Worm (Caenorhabditis elegans) whole organism, young adult: Measurements from ENCODE around the gene hpo-36.

Experiments
- C17E4.6 ChIP-seq: fragments of 200-800 bp; sonication (Bioruptor generic); IDR thresholded peaks from 2 replicates; pipeline ENCODE4 v1.3.6; 2022; ENCODE audit warnings: missing genetic modification reagents, missing genetic modification characterization, missing compliant biosample characterization
- D2030.7 ChIP-seq: fragments of 200-800 bp; sonication (Bioruptor generic); IDR thresholded peaks from 2 replicates; pipeline ENCODE4 v1.3.6; 2022; ENCODE audit warnings: missing genetic modification reagents, missing genetic modification characterization, missing compliant biosample characterization
- F22D6.2 ChIP-seq: sonication (generic microtip); optimal IDR thresholded peaks from 2 replicates; lab custom pipeline; 2016; ENCODE audit warnings: mild to moderate bottlenecking, missing genetic modification characterization, missing compliant biosample characterization
- F23B12.7 ChIP-seq: sonication (generic microtip); optimal IDR thresholded peaks from 2 replicates; lab custom pipeline; 2017; ENCODE audit warnings: missing genetic modification characterization, mild to moderate bottlenecking, missing compliant biosample characterization, antibody characterized with exemption, moderate library complexity; ENCODE audit not compliant: insufficient read depth
- F33H1.4 ChIP-seq: fragments of 200-800 bp; sonication (Bioruptor generic); IDR thresholded peaks from 2 replicates; pipeline ENCODE4 v1.3.6; 2022; ENCODE audit warnings: missing genetic modification reagents, missing genetic modification characterization, missing compliant biosample characterization
- K11D2.4 ChIP-seq: fragments of 200-800 bp; sonication (Bioruptor generic); IDR thresholded peaks from 2 replicates; pipeline ENCODE4 v1.3.6; 2022; ENCODE audit warnings: missing genetic modification reagents, missing genetic modification characterization, missing compliant biosample characterization
- Y79H2A.3 ChIP-seq: fragments of 200-800 bp; sonication (Bioruptor generic); conservative IDR thresholded peaks from 2 replicates; pipeline ENCODE4 v1.3.6; 2022; ENCODE audit warnings: missing genetic modification reagents, missing genetic modification characterization, missing compliant biosample characterization
- Y95B8A.8 ChIP-seq: fragments of 200-800 bp; sonication (Bioruptor generic); IDR thresholded peaks from 2 replicates; pipeline ENCODE4 v1.3.6; 2022; ENCODE audit warnings: missing genetic modification reagents, missing genetic modification characterization, missing compliant biosample characterization
- aptf-2 ChIP-seq: fragments of 200-800 bp; sonication (Bioruptor generic); conservative IDR thresholded peaks from 2 replicates; pipeline ENCODE4 v1.3.6; 2022; ENCODE audit warnings: missing genetic modification reagents, missing genetic modification characterization, missing compliant biosample characterization
- athp-1 ChIP-seq: sonication (generic microtip); optimal IDR thresholded peaks from 2 replicates; lab custom pipeline; 2017; ENCODE audit warnings: mild to moderate bottlenecking, missing genetic modification characterization, missing compliant biosample characterization
- attf-3 ChIP-seq: fragments of 200-800 bp; sonication (Bioruptor generic); conservative IDR thresholded peaks from 2 replicates; pipeline ENCODE4 v1.3.6; 2022; ENCODE audit warnings: missing genetic modification reagents, missing genetic modification characterization, missing compliant biosample characterization
- attf-5 ChIP-seq: fragments of 200-800 bp; sonication (Bioruptor generic); optimal IDR thresholded peaks from 2 replicates; lab custom pipeline; 2018; ENCODE audit warnings: mild to moderate bottlenecking, missing genetic modification characterization, missing compliant biosample characterization
- ccch-3 ChIP-seq: fragments of 200-800 bp; sonication (Bioruptor generic); optimal IDR thresholded peaks from 2 replicates; lab custom pipeline; 2018; ENCODE audit warnings: mild to moderate bottlenecking, missing genetic modification characterization, missing compliant biosample characterization
- cebp-2 ChIP-seq: fragments of 200-800 bp; sonication (Bioruptor generic); IDR thresholded peaks from 2 replicates; pipeline ENCODE4 v1.3.6; 2022; ENCODE audit warnings: missing genetic modification characterization, missing compliant biosample characterization
- ceh-100 ChIP-seq: fragments of 200-800 bp; sonication (Bioruptor generic); IDR thresholded peaks from 2 replicates; pipeline ENCODE4 v1.3.6; 2022; ENCODE audit warnings: missing genetic modification reagents, missing genetic modification characterization, missing compliant biosample characterization
- ceh-40 ChIP-seq: fragments of 200-800 bp; sonication (Bioruptor generic); IDR thresholded peaks from 2 replicates; pipeline ENCODE4 v1.3.6; 2022; ENCODE audit warnings: missing genetic modification characterization, missing compliant biosample characterization
- die-1 ChIP-seq: sonication (generic microtip); optimal IDR thresholded peaks from 2 replicates; lab custom pipeline; 2016; ENCODE audit warnings: missing genotype, mild to moderate bottlenecking, missing genetic modification characterization, missing compliant biosample characterization
- dpff-1 ChIP-seq: sonication (generic microtip); optimal IDR thresholded peaks from 2 replicates; lab custom pipeline; 2017; ENCODE audit warnings: mild to moderate bottlenecking, missing genetic modification characterization, missing compliant biosample characterization
- dpl-1 ChIP-seq: fragments of 150-350 bp; optimal IDR thresholded peaks from 2 replicates; lab custom pipeline; 2014; ENCODE audit warnings: missing biosample characterization, missing genetic modification reagents, missing genetic modification characterization
- efl-1 ChIP-seq: fragments of 150-350 bp; optimal IDR thresholded peaks from 2 replicates; lab custom pipeline; 2014; ENCODE audit warnings: missing biosample characterization, missing genetic modification reagents, missing genetic modification characterization
- ets-4 ChIP-seq: fragments of 200-800 bp; sonication (Bioruptor generic); optimal IDR thresholded peaks from 2 replicates; lab custom pipeline; 2018; ENCODE audit warnings: mild to moderate bottlenecking, missing genetic modification characterization, missing compliant biosample characterization
- him-1 ChIP-seq: sonication (generic microtip); optimal IDR thresholded peaks from 2 replicates; lab custom pipeline; 2016; ENCODE audit warnings: missing genotype, missing genetic modification reagents, missing genetic modification characterization, missing compliant biosample characterization
- hlh-26 ChIP-seq: fragments of 200-800 bp; sonication (Bioruptor generic); conservative IDR thresholded peaks from 2 replicates; pipeline ENCODE4 v1.3.6; 2022; ENCODE audit warnings: missing genetic modification reagents, missing genetic modification characterization, missing compliant biosample characterization
- hrde-1 ChIP-seq: sonication (generic microtip); optimal IDR thresholded peaks from 2 replicates; lab custom pipeline; 2016; ENCODE audit warnings: missing genetic modification characterization, mild to moderate bottlenecking, missing compliant biosample characterization, moderate library complexity, missing genotype, missing genetic modification reagents, borderline replicate concordance
- let-607 ChIP-seq, 2 experiments: fragments of 200-800 bp in 1 of 2; sonication (Bioruptor generic) in 1 of 2; sonication (generic microtip) in 1 of 2; optimal IDR thresholded peaks; 2 replicates each; lab custom pipeline; 2016 to 2018; ENCODE audit warnings: mild to moderate bottlenecking in 2 of 2, missing compliant biosample characterization in 2 of 2, missing genetic modification characterization in 2 of 2, moderate library complexity in 2 of 2, missing genotype in 1 of 2
- lin-54 ChIP-seq: fragments of 200-800 bp; sonication (Bioruptor generic); optimal IDR thresholded peaks from 2 replicates; lab custom pipeline; 2018; ENCODE audit warnings: mild to moderate bottlenecking, missing genetic modification characterization, missing compliant biosample characterization
- lsl-1 ChIP-seq: fragments of 200-800 bp; sonication (Bioruptor generic); optimal IDR thresholded peaks from 2 replicates; lab custom pipeline; 2018; ENCODE audit warnings: mild to moderate bottlenecking, missing genetic modification characterization, moderate library complexity, missing compliant biosample characterization
- madf-6 ChIP-seq: fragments of 200-800 bp; sonication (Bioruptor generic); IDR thresholded peaks from 2 replicates; pipeline ENCODE4 v1.3.6; 2022; ENCODE audit warnings: missing genetic modification reagents, missing genetic modification characterization, missing compliant biosample characterization
- madf-8 ChIP-seq: fragments of 200-800 bp; sonication (Bioruptor generic); conservative IDR thresholded peaks from 2 replicates; pipeline ENCODE4 v1.3.6; 2022; ENCODE audit warnings: missing genetic modification reagents, missing genetic modification characterization, missing compliant biosample characterization
- mcd-1 ChIP-seq: fragments of 200-800 bp; sonication (Bioruptor generic); IDR thresholded peaks from 2 replicates; pipeline ENCODE4 v1.3.6; 2022; ENCODE audit warnings: missing genetic modification reagents, missing genetic modification characterization, missing compliant biosample characterization
- mxl-1 ChIP-seq: sonication (generic microtip); optimal IDR thresholded peaks from 2 replicates; lab custom pipeline; 2016; ENCODE audit warnings: missing genetic modification characterization, missing compliant biosample characterization
- nhr-120 ChIP-seq: fragments of 200-800 bp; sonication (Bioruptor generic); IDR thresholded peaks from 2 replicates; pipeline ENCODE4 v1.3.6; 2022; ENCODE audit warnings: missing genetic modification characterization, missing compliant biosample characterization
- nhr-80 ChIP-seq: sonication (generic microtip); optimal IDR thresholded peaks from 2 replicates; lab custom pipeline; 2016; ENCODE audit warnings: missing genetic modification characterization, missing compliant biosample characterization
- pha-4 ChIP-seq: fragments of 150-350 bp; sonication (generic microtip); optimal IDR thresholded peaks from 2 replicates; lab custom pipeline; 2014; ENCODE audit warnings: missing biosample characterization, missing genetic modification reagents, missing genetic modification characterization
- sdz-38 ChIP-seq: sonication (generic microtip); optimal IDR thresholded peaks from 2 replicates; lab custom pipeline; 2016; ENCODE audit warnings: missing genotype, missing genetic modification characterization, missing compliant biosample characterization
- snpc-1.1 ChIP-seq: sonication (generic microtip); optimal IDR thresholded peaks from 2 replicates; lab custom pipeline; 2017; ENCODE audit warnings: missing genetic modification characterization, mild to moderate bottlenecking, missing compliant biosample characterization, antibody characterized with exemption, moderate library complexity, missing genotype, missing genetic modification reagents; ENCODE audit not compliant: insufficient read depth
- snpc-1.3 ChIP-seq: sonication (generic microtip); optimal IDR thresholded peaks from 2 replicates; lab custom pipeline; 2017; ENCODE audit warnings: missing genetic modification characterization, mild to moderate bottlenecking, missing compliant biosample characterization, antibody characterized with exemption, moderate library complexity, missing genotype, missing genetic modification reagents; ENCODE audit not compliant: insufficient read depth
- snpc-3.4 ChIP-seq: sonication (generic microtip); optimal IDR thresholded peaks from 2 replicates; lab custom pipeline; 2017; ENCODE audit warnings: missing genetic modification characterization, mild to moderate bottlenecking, missing compliant biosample characterization, antibody characterized with exemption, moderate library complexity, missing genotype, missing genetic modification reagents
- tbp1 ChIP-seq: fragments of 200-800 bp; sonication (Bioruptor generic); optimal IDR thresholded peaks from 2 replicates; lab custom pipeline; 2018; ENCODE audit warnings: mild to moderate bottlenecking, missing genetic modification characterization, missing compliant biosample characterization
- tbx-9 ChIP-seq: sonication (generic microtip); optimal IDR thresholded peaks from 2 replicates; lab custom pipeline; 2016; ENCODE audit warnings: borderline replicate concordance, missing genetic modification characterization, inconsistent platforms, missing compliant biosample characterization
- unc-62 ChIP-seq: fragments of 150-350 bp; optimal IDR thresholded peaks from 2 replicates; lab custom pipeline; 2014; ENCODE audit warnings: missing biosample characterization, missing genetic modification reagents, missing genetic modification characterization
- ztf-18 ChIP-seq: sonication (generic microtip); optimal IDR thresholded peaks from 2 replicates; lab custom pipeline; 2016; ENCODE audit warnings: missing genotype, mild to moderate bottlenecking, missing genetic modification characterization, missing compliant biosample characterization

hpo-36 gene

DNA sequence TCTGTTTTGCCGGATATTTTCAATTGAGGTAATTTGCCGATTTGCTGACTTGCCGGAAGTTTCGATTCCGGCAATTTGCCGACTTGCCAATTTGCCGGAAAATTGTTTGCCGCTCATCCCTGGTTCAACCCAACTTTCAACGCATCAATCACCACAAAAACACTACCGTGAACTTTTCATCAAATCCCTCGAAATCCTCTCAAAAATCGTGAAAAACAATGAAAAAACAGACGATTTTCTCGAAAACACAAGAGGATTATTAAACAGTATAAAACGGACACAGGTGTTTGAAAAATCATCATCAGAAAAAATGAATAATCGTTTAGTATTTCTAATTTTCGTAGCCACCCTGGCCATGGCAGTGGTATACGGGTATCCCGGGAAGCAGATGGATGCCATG, 27.7 kb upstream of the hpo-36 start, which contains the start of gene Y39H10A.1:
Y39H10A.1 (plus strand) TSS at position 301 of the 400 bp plus-strand sequence.
- no peak for TF ChIP-seq ceh-100 (GFP tag; lab: Robert Waterston, UW)
- no peak for TF ChIP-seq Y95B8A.8
- no peak for TF ChIP-seq aptf-2
- TF ChIP-seq efl-1 (GFP tag; lab: Kevin White, UChicago): no peak

DNA sequence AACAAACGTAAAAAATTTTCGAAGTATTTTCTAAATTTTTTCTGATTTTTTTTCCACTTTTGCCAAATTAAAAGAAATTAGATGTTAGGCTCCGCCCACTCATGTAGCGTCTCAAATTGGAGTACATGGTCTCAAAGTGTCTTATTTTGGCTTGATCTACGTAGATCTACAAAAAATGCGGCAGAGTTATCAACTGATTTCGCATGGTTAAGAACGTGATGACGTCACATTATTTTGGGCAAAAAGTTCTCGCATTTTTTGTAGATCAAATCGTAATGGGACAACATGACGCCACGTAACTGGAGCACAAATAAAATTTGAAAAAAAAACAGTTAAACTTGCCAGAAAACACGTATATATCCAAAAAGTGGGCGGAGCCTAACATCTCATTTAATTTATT, 22.6 kb upstream of the hpo-36 start:
- TF ChIP-seq D2030.7 (GFP tag; lab: Robert Waterston, UW) (no peak), Y79H2A.3 (GFP tag; lab: Robert Waterston, UW) (no peak), athp-1 (tag; lab: Kevin White, UChicago) (no peak), Y95B8A.8 (no peak), lsl-1 (GFP tag; lab: Kevin White, UChicago) (no peak), madf-8 (GFP tag; lab: Robert Waterston, UW) (no peak), nhr-120 (GFP tag; lab: Robert Waterston, UW) (no peak), dpff-1 (tag; lab: Kevin White, UChicago) (no peak), K11D2.4 (GFP tag; lab: Robert Waterston, UW) (no peak), pha-4 (tag; lab: Kevin White, UChicago) (no peak), ceh-100 (GFP tag; lab: Robert Waterston, UW) (no peak), F33H1.4 (no peak), madf-6 (no peak)
- TF ChIP-seq, all 124 proteins: peak for 0

DNA sequence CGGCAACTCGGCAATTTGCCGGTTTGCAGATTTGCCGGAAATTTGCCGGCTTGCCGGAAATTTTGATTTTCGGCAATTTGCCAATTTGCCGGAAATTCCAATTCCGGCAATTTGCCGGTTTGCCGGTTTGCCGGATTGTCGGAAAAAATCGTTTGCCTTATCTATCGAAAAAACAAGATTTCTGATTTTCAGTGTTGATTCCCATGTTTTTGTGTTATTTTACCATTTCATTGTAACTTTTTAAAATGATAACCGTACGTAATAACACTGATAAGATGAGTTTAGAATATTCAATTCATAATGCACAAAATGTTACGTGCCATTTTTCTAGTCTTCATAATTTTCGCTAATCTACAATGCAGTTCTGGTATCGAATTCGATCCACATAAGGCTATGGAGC, 21.6 kb upstream of the hpo-36 start, which contains the start of gene oac-55:
oac-55 (plus strand) TSS at position 301 of the 400 bp plus-strand sequence.
- TF ChIP-seq unc-62 (no peak), let-607 (tag; optimal IDR thresholded peaks at IDR 0.05; lab: Kevin White, UChicago) (no peak), ets-4 (no peak), die-1 (tag; lab: Kevin White, UChicago) (no peak), dpl-1 (no peak), nhr-80 (tag; lab: Kevin White, UChicago) (no peak), hlh-26 (GFP tag; lab: Robert Waterston, UW) (no peak), snpc-1.3 (tag; lab: Kevin White, UChicago) (no peak)
- TF ChIP-seq, all 124 proteins: peak for 0

DNA sequence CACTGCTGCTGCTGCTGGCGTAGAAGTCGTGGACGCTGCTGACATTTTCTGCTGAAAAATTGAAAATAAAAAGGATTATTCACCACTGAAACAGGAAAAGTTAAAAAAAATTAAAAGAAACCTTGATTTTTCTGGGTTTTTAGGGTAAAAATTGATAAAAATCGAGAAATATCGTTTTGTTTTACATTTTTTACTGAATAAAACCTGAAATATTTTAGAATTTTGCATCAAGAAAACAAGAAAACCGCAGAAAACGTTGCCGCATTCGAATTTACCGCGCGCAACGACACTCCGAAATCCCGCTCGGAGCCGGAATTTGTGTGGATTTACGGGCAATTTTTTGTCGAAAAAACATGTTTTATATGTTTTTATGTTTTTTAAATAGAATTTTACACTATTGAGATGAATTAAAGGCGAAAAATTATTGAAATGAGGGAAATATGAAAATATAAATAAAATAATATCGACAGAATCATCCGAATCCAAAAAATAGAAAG, 20.3 kb upstream of the hpo-36 start, which contains the start of gene chk-1:
chk-1 (minus strand) TSS at position 51 of the 497 bp plus-strand sequence.
- no peak for TF ChIP-seq ccch-3 (GFP tag; lab: Kevin White, UChicago)
- TF ChIP-seq him-1 (tag; lab: Kevin White, UChicago): no peak
- peak; percentile 77 for TF ChIP-seq F23B12.7 (tag; lab: Kevin White, UChicago)
- peak; percentile 80 for TF ChIP-seq efl-1 (GFP tag; lab: Kevin White, UChicago)
- no peak for TF ChIP-seq F22D6.2
- TF ChIP-seq mxl-1 (tag; lab: Kevin White, UChicago): no peak
- peak; percentile 98 for TF ChIP-seq attf-3 (GFP tag; lab: Robert Waterston, UW)
- peak; percentile 33; the same call in 1 of the 2 replicates for TF ChIP-seq madf-8 (GFP tag; lab: Robert Waterston, UW)
- peak; percentile 88 for TF ChIP-seq lin-54 (GFP tag; lab: Kevin White, UChicago)
- peak; percentile 22; the same call in 1 of the 2 replicates for TF ChIP-seq mcd-1
- TF ChIP-seq C17E4.6 (GFP tag; lab: Robert Waterston, UW): no peak
- no peak for TF ChIP-seq cebp-2 (GFP tag; lab: Robert Waterston, UW)
- peak; percentile 84 for TF ChIP-seq dpl-1
- no peak for TF ChIP-seq ceh-40
- TF ChIP-seq sdz-38 (tag; lab: Kevin White, UChicago): no peak
- TF ChIP-seq ztf-18 (tag; lab: Kevin White, UChicago): no peak
- TF ChIP-seq tbx-9 (tag; lab: Kevin White, UChicago): no peak
- peak; percentile 7 for TF ChIP-seq snpc-3.4 (tag; lab: Kevin White, UChicago)
- TF ChIP-seq tbp1 (GFP tag; lab: Kevin White, UChicago): no peak
- peak; percentile 8 for TF ChIP-seq pha-4 (tag; lab: Kevin White, UChicago)
- peak; percentile 38 for TF ChIP-seq lsl-1 (GFP tag; lab: Kevin White, UChicago)
- peak; percentile 71 for TF ChIP-seq attf-5 (GFP tag; lab: Kevin White, UChicago)
- no peak for TF ChIP-seq hrde-1
- TF ChIP-seq hlh-26 (GFP tag; lab: Robert Waterston, UW): no peak
- TF ChIP-seq snpc-1.1 (tag; lab: Kevin White, UChicago): peak; percentile 9
